Fruit fly (Drosophila melanogaster) whole organism, embryonic: ENCODE measurements around the gene Tsp29Fb.
A peak's percentile ranks its signal among the peaks of the same experiment; 100 is the strongest.

Source experiments
- B-H2 ChIP-seq: fragments of 200-800 bp; sonication (Bioruptor generic); optimal IDR thresholded peaks from 2 replicates; lab custom pipeline; 2018; ENCODE audit warnings: missing biosample characterization, mild to moderate bottlenecking, missing genetic modification characterization
- CG10274 ChIP-seq: fragments of 200-800 bp; sonication (Bioruptor generic); optimal IDR thresholded peaks from 3 replicates; lab custom pipeline; 2017; ENCODE audit warnings: missing biosample characterization, mild to moderate bottlenecking, missing genetic modification characterization
- CG10959 ChIP-seq: fragments of 200-800 bp; sonication (Bioruptor generic); IDR thresholded peaks from 2 replicates; pipeline ENCODE4 v1.3.6; 2022; ENCODE audit warnings: missing biosample characterization, missing genetic modification characterization
- CG11398 ChIP-seq: fragments of 200-800 bp; sonication (Bioruptor generic); optimal IDR thresholded peaks from 2 replicates; lab custom pipeline; 2016; ENCODE audit warnings: missing biosample characterization, missing genetic modification characterization
- CG11456 ChIP-seq: fragments of 200-800 bp; sonication (Bioruptor generic); IDR thresholded peaks from 3 replicates; pipeline ENCODE4 v1.3.6; 2022; ENCODE audit warnings: missing biosample characterization, missing genetic modification characterization
- CG13287 ChIP-seq: fragments of 200-800 bp; sonication (Bioruptor generic); IDR thresholded peaks from 2 replicates; pipeline ENCODE4 v1.3.6; 2022; ENCODE audit warnings: missing biosample characterization, missing genetic modification characterization; ENCODE audit not compliant: partially characterized antibody
- CG14014 ChIP-seq: fragments of 200-800 bp; sonication (Bioruptor generic); IDR thresholded peaks from 2 replicates; pipeline ENCODE4 v1.3.6; 2022; ENCODE audit warnings: missing biosample characterization, missing genetic modification characterization
- CG14860 ChIP-seq: fragments of 200-800 bp; sonication (Bioruptor generic); IDR thresholded peaks from 3 replicates; pipeline ENCODE4 v1.3.6; 2022; ENCODE audit warnings: missing biosample characterization, missing genetic modification characterization; ENCODE audit not compliant: partially characterized antibody
- CG17568 ChIP-seq: fragments of 200-800 bp; sonication (Bioruptor generic); optimal IDR thresholded peaks from 2 replicates; lab custom pipeline; 2018; ENCODE audit warnings: missing biosample characterization, mild to moderate bottlenecking, missing genetic modification characterization, moderate library complexity
- CG2120 ChIP-seq: fragments of 200-800 bp; sonication (Bioruptor generic); optimal IDR thresholded peaks from 3 replicates; lab custom pipeline; 2016; ENCODE audit warnings: missing biosample characterization, missing genetic modification characterization
- CG2199 ChIP-seq: fragments of 200-800 bp; sonication (Bioruptor generic); IDR thresholded peaks from 3 replicates; pipeline ENCODE4 v1.3.6; 2022; ENCODE audit warnings: missing biosample characterization, missing genetic modification characterization
- CG43689 ChIP-seq: fragments of 200-800 bp; sonication (Bioruptor generic); IDR thresholded peaks from 2 replicates; pipeline ENCODE4 v1.3.6; 2022; ENCODE audit warnings: missing biosample characterization, missing genetic modification characterization
- CG5180 ChIP-seq: fragments of 200-800 bp; sonication (Bioruptor generic); optimal IDR thresholded peaks from 3 replicates; lab custom pipeline; 2017; ENCODE audit warnings: missing biosample characterization, missing genetic modification characterization, mild to moderate bottlenecking, moderate library complexity, missing genetic modification reagents
- CG9215 ChIP-seq: fragments of 200-800 bp; sonication (Bioruptor generic); IDR thresholded peaks from 2 replicates; pipeline ENCODE4 v1.3.6; 2022; ENCODE audit warnings: missing biosample characterization, missing genetic modification characterization
- CoRest ChIP-seq: fragments of 200-800 bp; sonication (Bioruptor generic); optimal IDR thresholded peaks from 3 replicates; lab custom pipeline; 2018; ENCODE audit warnings: missing biosample characterization, mild to moderate bottlenecking, missing genetic modification characterization, moderate library complexity
- D ChIP-seq, 2 experiments: fragments of 200-800 bp in 1 of 2; fragments of >200 bp in 1 of 2; sonication (Bioruptor generic) in 1 of 2; optimal IDR thresholded peaks; 2 replicates in 1 of 2; 3 replicates in 1 of 2; lab custom pipeline; 2017; ENCODE audit warnings: mild to moderate bottlenecking in 1 of 2, missing biosample characterization in 1 of 2, missing genetic modification characterization in 1 of 2, missing genetic modification reagents in 1 of 2
- Dbx ChIP-seq: fragments of 200-800 bp; sonication (Bioruptor generic); IDR thresholded peaks from 3 replicates; pipeline ENCODE4 v1.3.6; 2022; ENCODE audit warnings: missing biosample characterization, missing genetic modification characterization
- Dip3 ChIP-seq: fragments of 200-800 bp; sonication (Bioruptor generic); optimal IDR thresholded peaks from 3 replicates; lab custom pipeline; 2016; ENCODE audit warnings: missing biosample characterization, missing genetic modification characterization
- Fer3 ChIP-seq: fragments of 200-800 bp; sonication (Bioruptor generic); optimal IDR thresholded peaks from 2 replicates; lab custom pipeline; 2018; ENCODE audit warnings: missing biosample characterization, mild to moderate bottlenecking, missing genetic modification characterization, moderate library complexity
- H2.0 ChIP-seq: fragments of 200-800 bp; sonication (Bioruptor generic); IDR thresholded peaks from 2 replicates; pipeline ENCODE4 v1.3.6; 2022; ENCODE audit warnings: missing biosample characterization, missing genetic modification characterization
- HmgD ChIP-seq: fragments of 200-800 bp; sonication (Bioruptor generic); optimal IDR thresholded peaks from 3 replicates; lab custom pipeline; 2016; ENCODE audit warnings: missing biosample characterization, missing genetic modification characterization
- MESR4 ChIP-seq: fragments of 200-800 bp; sonication (Bioruptor generic); optimal IDR thresholded peaks from 2 replicates; lab custom pipeline; 2018; ENCODE audit warnings: missing biosample characterization, mild to moderate bottlenecking, missing genetic modification characterization, moderate library complexity
- MTF-1 ChIP-seq: fragments of 200-800 bp; sonication (Bioruptor generic); optimal IDR thresholded peaks from 2 replicates; lab custom pipeline; 2018; ENCODE audit warnings: missing biosample characterization, mild to moderate bottlenecking, missing genetic modification characterization, borderline replicate concordance
- Mrtf ChIP-seq: fragments of 200-800 bp; sonication (Bioruptor generic); IDR thresholded peaks from 3 replicates; pipeline ENCODE4 v1.3.6; 2022; ENCODE audit warnings: missing biosample characterization, missing genetic modification characterization
- Oli ChIP-seq: fragments of 200-800 bp; sonication (Bioruptor generic); optimal IDR thresholded peaks from 2 replicates; lab custom pipeline; 2018; ENCODE audit warnings: missing biosample characterization, mild to moderate bottlenecking, missing genetic modification characterization, moderate library complexity
- Ptx1 ChIP-seq: fragments of 200-800 bp; sonication (Bioruptor generic); IDR thresholded peaks from 2 replicates; pipeline ENCODE4 v1.3.6; 2022; ENCODE audit warnings: missing biosample characterization, missing genetic modification characterization
- Sox100B ChIP-seq: fragments of 200-800 bp; sonication (Bioruptor generic); optimal IDR thresholded peaks from 3 replicates; lab custom pipeline; 2018; ENCODE audit warnings: missing biosample characterization, mild to moderate bottlenecking, missing genetic modification characterization
- TFAM ChIP-seq: fragments of 200-800 bp; sonication (Bioruptor generic); optimal IDR thresholded peaks from 2 replicates; lab custom pipeline; 2017; ENCODE audit warnings: missing biosample characterization, missing genetic modification characterization, inconsistent platforms
- aop ChIP-seq: fragments of 200-800 bp; sonication (Bioruptor generic); IDR thresholded peaks from 2 replicates; pipeline ENCODE4 v1.3.6; 2022; ENCODE audit warnings: missing biosample characterization, missing genetic modification characterization
- bigmax ChIP-seq: fragments of 200-800 bp; sonication (Bioruptor generic); optimal IDR thresholded peaks from 2 replicates; lab custom pipeline; 2018; ENCODE audit warnings: missing biosample characterization, mild to moderate bottlenecking, missing genetic modification characterization
- chm ChIP-seq: fragments of 200-800 bp; sonication (Bioruptor generic); IDR thresholded peaks from 2 replicates; pipeline ENCODE4 v1.3.6; 2022; ENCODE audit warnings: missing biosample characterization, missing genetic modification characterization
- crc ChIP-seq: fragments of 200-800 bp; sonication (Bioruptor generic); optimal IDR thresholded peaks from 2 replicates; lab custom pipeline; 2016; ENCODE audit warnings: missing biosample characterization, missing genetic modification characterization
- croc ChIP-seq: fragments of 200-800 bp; sonication (Bioruptor generic); conservative IDR thresholded peaks from 3 replicates; pipeline ENCODE4 v1.3.6; 2022; ENCODE audit warnings: missing biosample characterization, missing genetic modification characterization
- da ChIP-seq: fragments of 200-800 bp; sonication (Bioruptor generic); optimal IDR thresholded peaks from 2 replicates; lab custom pipeline; 2016; ENCODE audit warnings: missing biosample characterization, missing genetic modification characterization
- insv ChIP-seq, 2 experiments: fragments of 200-800 bp; sonication (Bioruptor generic); optimal IDR thresholded peaks; 3 replicates each; lab custom pipeline; 2016 to 2018; ENCODE audit warnings: missing biosample characterization in 2 of 2, missing genetic modification characterization in 2 of 2
- nom ChIP-seq: fragments of 200-800 bp; sonication (Bioruptor generic); optimal IDR thresholded peaks from 2 replicates; lab custom pipeline; 2017; ENCODE audit warnings: missing biosample characterization, missing genetic modification characterization, mild to moderate bottlenecking, moderate library complexity, missing genetic modification reagents
- org-1 ChIP-seq: fragments of 200-800 bp; sonication (Bioruptor generic); optimal IDR thresholded peaks from 2 replicates; lab custom pipeline; 2017; ENCODE audit warnings: missing biosample characterization, missing genetic modification characterization
- peb ChIP-seq: fragments of 200-800 bp; sonication (Bioruptor generic); IDR thresholded peaks from 2 replicates; pipeline ENCODE4 v1.3.6; 2022; ENCODE audit warnings: missing biosample characterization, missing genetic modification characterization
- prd ChIP-seq, 3 experiments: fragments of >200 bp in 2 of 3; fragments of 200-800 bp in 1 of 3; sonication (Bioruptor generic) in 1 of 3; optimal IDR thresholded peaks in 2 of 3; IDR thresholded peaks in 1 of 3; 2 replicates in 2 of 3; 3 replicates in 1 of 3; pipeline versions ENCODE4 v1.3.6 to Lab custom; 2017 to 2022; ENCODE audit warnings: missing biosample characterization in 1 of 3, missing genetic modification characterization in 1 of 3
- ranshi ChIP-seq: fragments of 200-800 bp; sonication (Bioruptor generic); IDR thresholded peaks from 2 replicates; pipeline ENCODE4 v1.3.6; 2022; ENCODE audit warnings: missing biosample characterization, missing genetic modification characterization
- sd ChIP-seq: fragments of 200-800 bp; sonication (Bioruptor generic); optimal IDR thresholded peaks from 3 replicates; lab custom pipeline; 2018; ENCODE audit warnings: missing biosample characterization, mild to moderate bottlenecking, missing genetic modification characterization, moderate library complexity
- shn ChIP-seq: fragments of 200-800 bp; sonication (Bioruptor generic); optimal IDR thresholded peaks from 3 replicates; lab custom pipeline; 2016; ENCODE audit warnings: missing biosample characterization, missing genetic modification characterization
- z ChIP-seq: fragments of 200-800 bp; sonication (Bioruptor generic); IDR thresholded peaks from 3 replicates; pipeline ENCODE4 v1.3.6; 2022; ENCODE audit warnings: missing biosample characterization, missing genetic modification characterization
- zfh1 ChIP-seq: fragments of 200-800 bp; sonication (Bioruptor generic); IDR thresholded peaks from 3 replicates; pipeline ENCODE4 v1.3.6; 2022; ENCODE audit warnings: missing biosample characterization, missing genetic modification characterization

The Tsp29Fb gene

dm6 chr2L:8949919-8950722 is 12.9 kb downstream of the Tsp29Fb start (continued):
- TF ChIP-seq CG11398 (GFP tag; lab: Kevin White, UChicago): peak; percentile 14
- no peak for TF ChIP-seq CG17568 (GFP tag; lab: Kevin White, UChicago)
- no peak for TF ChIP-seq MTF-1 (GFP tag; lab: Kevin White, UChicago)

DNA sequence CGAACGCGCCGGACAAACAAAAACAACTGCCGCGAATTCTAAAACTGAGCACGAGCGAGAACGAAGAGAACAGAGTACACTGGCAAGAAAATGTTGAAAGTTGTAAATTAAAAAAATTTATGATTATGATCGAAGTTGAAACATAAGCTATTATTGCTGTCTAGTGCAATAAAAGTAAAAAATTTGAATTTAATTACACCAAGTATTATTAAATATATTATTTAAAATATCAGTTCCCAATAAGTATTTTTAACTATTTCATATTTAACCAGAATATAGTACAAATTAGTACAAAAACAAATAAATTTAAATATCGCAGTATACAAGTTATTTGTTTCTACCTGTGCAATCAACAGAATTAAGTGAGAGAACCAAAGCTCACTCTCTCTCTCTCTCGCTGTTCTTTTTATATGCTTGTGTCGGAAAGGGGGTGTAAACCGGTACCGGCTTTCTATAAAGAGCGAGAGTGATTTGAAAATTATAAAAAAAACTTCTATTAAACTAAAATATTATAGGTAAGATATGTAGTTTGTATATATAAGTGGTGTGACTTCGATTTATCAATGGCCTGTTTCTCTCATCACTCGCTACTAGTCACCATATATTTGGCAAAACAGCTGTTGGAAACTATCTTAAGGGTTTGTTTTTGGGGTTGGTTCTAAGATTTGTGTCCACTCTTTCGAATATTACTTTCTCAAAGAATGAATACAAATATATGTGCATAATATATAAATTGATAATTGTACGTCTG is 14.2 kb downstream of the Tsp29Fb start, which contains the start of gene C1GalTA:
Gene C1GalTA, minus strand, starts transcription at position 33 of the 751 bp plus-strand sequence.
- peak; percentile 95 for TF ChIP-seq CG14014 (GFP tag; lab: Robert Waterston, UW)
- TF ChIP-seq Dip3 (GFP tag; lab: Kevin White, UChicago): peak; percentile 50
- TF ChIP-seq z (GFP tag; lab: Robert Waterston, UW): no peak
- no peak for TF ChIP-seq D (optimal IDR thresholded peaks at IDR 0.05; lab: Kevin White, UChicago)
- TF ChIP-seq D (GFP tag; optimal IDR thresholded peaks at IDR 0.05; lab: Kevin White, UChicago): peak; percentile 97
- TF ChIP-seq B-H2 (GFP tag; lab: Kevin White, UChicago): peak; percentile 94
- peak; percentile 95 for TF ChIP-seq org-1 (GFP tag; lab: Kevin White, UChicago)
- peak; percentile 98 for TF ChIP-seq Fer3
- peak; percentile 92 for TF ChIP-seq chm
- TF ChIP-seq zfh1 (GFP tag; lab: Robert Waterston, UW): peak; percentile 91
- TF ChIP-seq Mrtf (GFP tag; lab: Robert Waterston, UW): peak; percentile 90; the same call in 2 of the 3 replicates
- TF ChIP-seq croc (GFP tag; lab: Robert Waterston, UW): peak; percentile 96
- peak; percentile 82 for TF ChIP-seq TFAM (GFP tag; lab: Kevin White, UChicago)
- no peak for TF ChIP-seq aop (GFP tag; lab: Robert Waterston, UW)
- TF ChIP-seq bigmax (GFP tag; lab: Kevin White, UChicago): no peak
- peak; percentile 95 for TF ChIP-seq CG9215 (GFP tag; lab: Robert Waterston, UW)
- no peak for TF ChIP-seq crc
- TF ChIP-seq CG14860 (GFP tag; lab: Robert Waterston, UW): no peak
- peak; percentile 57; the same call in 1 of the 3 replicates for TF ChIP-seq CG2199 (GFP tag; lab: Robert Waterston, UW)
- TF ChIP-seq da (GFP tag; lab: Kevin White, UChicago): no peak
- peak; percentile 98 for TF ChIP-seq Ptx1 (GFP tag; lab: Robert Waterston, UW)
- TF ChIP-seq H2.0 (GFP tag; lab: Robert Waterston, UW): peak; percentile 91
- peak; percentile 99 for TF ChIP-seq Sox100B (GFP tag; lab: Kevin White, UChicago)
- peak; percentile 89 for TF ChIP-seq CG2120 (GFP tag; lab: Kevin White, UChicago)
- peak; percentile 95 for TF ChIP-seq sd (tag; lab: Kevin White, UChicago)
- TF ChIP-seq CG5180: peak; percentile 90
- TF ChIP-seq prd (optimal IDR thresholded peaks at IDR 0.05; lab: Kevin White, UChicago): no peak
- peak; percentile 95 for TF ChIP-seq prd (GFP tag; IDR thresholded peaks at IDR 0.05; lab: Robert Waterston, UW)
- TF ChIP-seq insv (GFP tag; optimal IDR thresholded peaks at IDR 0.05; lab: Kevin White, UChicago): peak in 1 of 2 experiments; percentile 69
- TF ChIP-seq Oli: peak; percentile 98
- TF ChIP-seq CG10274 (GFP tag; lab: Kevin White, UChicago): peak; percentile 86
- TF ChIP-seq ranshi: peak; percentile 95
- TF ChIP-seq peb (GFP tag; lab: Robert Waterston, UW): peak; percentile 90
- no peak for TF ChIP-seq HmgD
- no peak; the same call in 2 of the 3 replicates for TF ChIP-seq CG11456
- peak; percentile 100 for TF ChIP-seq CoRest
- TF ChIP-seq CG13287: no peak
- TF ChIP-seq shn (GFP tag; lab: Kevin White, UChicago): peak; percentile 63
- peak; percentile 72 for TF ChIP-seq CG10959
- TF ChIP-seq CG43689 (GFP tag; lab: Robert Waterston, UW): no peak; the same call in 1 of the 2 replicates
- peak; percentile 96 for TF ChIP-seq Dbx (GFP tag; lab: Robert Waterston, UW)
- TF ChIP-seq MESR4 (GFP tag; lab: Kevin White, UChicago): peak; percentile 11
- TF ChIP-seq nom (GFP tag; lab: Kevin White, UChicago): peak; percentile 97
